Worm (Caenorhabditis elegans) whole organism, L4 larva: ENCODE measurements around the gene F58F9.9.

ENCODE experiments used
- ZK337.2 ChIP-seq: fragments of 200-800 bp; sonication (Bioruptor generic); IDR thresholded peaks from 2 replicates; pipeline ENCODE4 v1.3.6; 2022; ENCODE audit warnings: missing genetic modification reagents, missing genetic modification characterization, missing compliant biosample characterization
- aly-2 ChIP-seq: sonication (generic microtip); optimal IDR thresholded peaks from 2 replicates; lab custom pipeline; 2018; ENCODE audit warnings: missing biosample characterization, missing genetic modification characterization
- ama-1 ChIP-seq: fragments of 150-350 bp; optimal IDR thresholded peaks from 2 replicates; lab custom pipeline; 2014; ENCODE audit warnings: inconsistent platforms, mixed read lengths
- fkh-10 ChIP-seq: fragments of 150-350 bp; optimal IDR thresholded peaks from 2 replicates; lab custom pipeline; 2014; ENCODE audit warnings: missing biosample characterization, missing genetic modification reagents, missing genetic modification characterization
- hlh-30 ChIP-seq: sonication (generic microtip); optimal IDR thresholded peaks from 2 replicates; lab custom pipeline; 2017; ENCODE audit warnings: antibody characterized with exemption, mild to moderate bottlenecking, missing genetic modification characterization, missing compliant biosample characterization; ENCODE audit not compliant: insufficient read depth
- mep-1 ChIP-seq: fragments of 150-350 bp; sonication (generic microtip); optimal IDR thresholded peaks from 3 replicates; lab custom pipeline; 2014; ENCODE audit warnings: missing biosample characterization, missing genetic modification characterization
- nhr-77 ChIP-seq: fragments of 150-350 bp; optimal IDR thresholded peaks from 2 replicates; lab custom pipeline; 2014; ENCODE audit warnings: missing biosample characterization, missing genetic modification characterization
- skn-1 ChIP-seq: fragments of 150-350 bp; optimal IDR thresholded peaks from 2 replicates; lab custom pipeline; 2014; ENCODE audit warnings: missing biosample characterization, missing genetic modification characterization
- snpc-4 ChIP-seq: fragments of 150-350 bp; optimal IDR thresholded peaks from 2 replicates; lab custom pipeline; 2014; ENCODE audit warnings: missing biosample characterization, missing genetic modification characterization
- unc-130 ChIP-seq: sonication (generic microtip); optimal IDR thresholded peaks from 2 replicates; lab custom pipeline; 2016; ENCODE audit warnings: missing genetic modification reagents, missing genetic modification characterization, missing compliant biosample characterization

- no peak for TF ChIP-seq unc-130
- TF ChIP-seq nhr-77 (tag; lab: Kevin White, UChicago), result no peak
- TF ChIP-seq fkh-10, result no peak
- no peak for TF ChIP-seq mep-1
- no peak for TF ChIP-seq hlh-30 (tag; lab: Kevin White, UChicago)
- TF ChIP-seq snpc-4 (tag; lab: Kevin White, UChicago), result no peak
- TF ChIP-seq ZK337.2 (GFP tag; lab: Robert Waterston, UW), result no peak
- TF ChIP-seq aly-2 (tag; lab: Kevin White, UChicago), result no peak
- TF ChIP-seq ama-1, result no peak
- TF ChIP-seq skn-1 (tag; lab: Kevin White, UChicago), result no peak
These were observed 26.4 kb downstream of the F58F9.9 start, which contains the start of gene srv-29 for ce11 chrIV:6266499-6266898.
